Fruit fly (Drosophila melanogaster) whole organism, embryonic: ENCODE results near the gene CG11768.

Experiments used
- Blimp-1 ChIP-seq: fragments of 200-800 bp; sonication (Bioruptor generic); optimal IDR thresholded peaks from 3 replicates; lab custom pipeline; 2018; ENCODE audit warnings: missing biosample characterization, missing genetic modification characterization, mild to moderate bottlenecking, moderate library complexity, missing genetic modification reagents
- CG1024 ChIP-seq: fragments of 200-800 bp; sonication (Bioruptor generic); IDR thresholded peaks from 2 replicates; pipeline ENCODE4 v1.3.6; 2022; ENCODE audit warnings: missing biosample characterization, missing genetic modification characterization
- CG10274 ChIP-seq: fragments of 200-800 bp; sonication (Bioruptor generic); optimal IDR thresholded peaks from 3 replicates; lab custom pipeline; 2017; ENCODE audit warnings: missing biosample characterization, mild to moderate bottlenecking, missing genetic modification characterization
- CG11247 ChIP-seq: fragments of 200-800 bp; sonication (Bioruptor generic); IDR thresholded peaks from 2 replicates; pipeline ENCODE4 v1.3.6; 2022; ENCODE audit warnings: missing biosample characterization, missing genetic modification characterization
- CG11695 ChIP-seq: fragments of 200-800 bp; sonication (Bioruptor generic); IDR thresholded peaks from 3 replicates; pipeline ENCODE4 v1.3.6; 2022; ENCODE audit warnings: missing biosample characterization, missing genetic modification characterization
- CG12219 ChIP-seq: fragments of 200-800 bp; sonication (Bioruptor generic); optimal IDR thresholded peaks from 3 replicates; lab custom pipeline; 2018; ENCODE audit warnings: missing biosample characterization, mild to moderate bottlenecking, missing genetic modification characterization
- CG13123 ChIP-seq: fragments of 200-800 bp; sonication (Bioruptor generic); optimal IDR thresholded peaks from 2 replicates; lab custom pipeline; 2016; ENCODE audit warnings: missing biosample characterization, missing genetic modification characterization
- CG14860 ChIP-seq: fragments of 200-800 bp; sonication (Bioruptor generic); IDR thresholded peaks from 3 replicates; pipeline ENCODE4 v1.3.6; 2022; ENCODE audit warnings: missing biosample characterization, missing genetic modification characterization; ENCODE audit not compliant: partially characterized antibody
- CG1602 ChIP-seq: fragments of 200-800 bp; sonication (Bioruptor generic); optimal IDR thresholded peaks from 3 replicates; lab custom pipeline; 2016; ENCODE audit warnings: missing biosample characterization, missing genetic modification characterization
- CG17912 ChIP-seq: fragments of 200-800 bp; sonication (Bioruptor generic); optimal IDR thresholded peaks from 2 replicates; lab custom pipeline; 2018; ENCODE audit warnings: missing biosample characterization, mild to moderate bottlenecking, missing genetic modification characterization
- CG18599 ChIP-seq: fragments of 200-800 bp; sonication (Bioruptor generic); optimal IDR thresholded peaks from 3 replicates; lab custom pipeline; 2017; ENCODE audit warnings: missing biosample characterization, missing genetic modification characterization, mild to moderate bottlenecking, moderate library complexity, missing genetic modification reagents
- CG3163 ChIP-seq: fragments of 200-800 bp; sonication (Bioruptor generic); optimal IDR thresholded peaks from 3 replicates; lab custom pipeline; 2016; ENCODE audit warnings: missing biosample characterization, missing genetic modification characterization
- CG32532 ChIP-seq: fragments of 200-800 bp; sonication (Bioruptor generic); IDR thresholded peaks from 2 replicates; pipeline ENCODE4 v1.3.6; 2022; ENCODE audit warnings: missing biosample characterization, missing genetic modification characterization
- CG32767 ChIP-seq: fragments of 200-800 bp; sonication (Bioruptor generic); IDR thresholded peaks from 2 replicates; pipeline ENCODE4 v1.3.6; 2022; ENCODE audit warnings: missing biosample characterization, missing genetic modification characterization
- CG4424 ChIP-seq: fragments of 200-800 bp; sonication (Bioruptor generic); optimal IDR thresholded peaks from 3 replicates; lab custom pipeline; 2016; ENCODE audit warnings: missing biosample characterization, missing genetic modification characterization
- CG6683 ChIP-seq: fragments of 200-800 bp; sonication (Bioruptor generic); optimal IDR thresholded peaks from 2 replicates; lab custom pipeline; 2017; ENCODE audit warnings: missing biosample characterization, mild to moderate bottlenecking, missing genetic modification characterization, missing genetic modification reagents
- CG6765 ChIP-seq: fragments of 200-800 bp; sonication (Bioruptor generic); optimal IDR thresholded peaks from 3 replicates; lab custom pipeline; 2017; ENCODE audit warnings: missing biosample characterization, mild to moderate bottlenecking, missing genetic modification characterization
- CG8281 ChIP-seq: fragments of 200-800 bp; sonication (Bioruptor generic); optimal IDR thresholded peaks from 2 replicates; lab custom pipeline; 2018; ENCODE audit warnings: missing biosample characterization, mild to moderate bottlenecking, missing genetic modification characterization, moderate library complexity
- Dad ChIP-seq: fragments of 200-800 bp; sonication (Bioruptor generic); optimal IDR thresholded peaks from 3 replicates; lab custom pipeline; 2016; ENCODE audit warnings: missing biosample characterization, missing genetic modification characterization
- Dll ChIP-seq: fragments of 200-800 bp; sonication (Bioruptor generic); IDR thresholded peaks from 4 replicates; pipeline ENCODE4 v1.3.6; 2022; ENCODE audit warnings: missing biosample characterization, missing genetic modification characterization; ENCODE audit not compliant: partially characterized antibody
- Fer1 ChIP-seq: fragments of 200-800 bp; sonication (Bioruptor generic); optimal IDR thresholded peaks from 2 replicates; lab custom pipeline; 2017; ENCODE audit warnings: missing biosample characterization, mild to moderate bottlenecking, missing genetic modification characterization
- GATAe ChIP-seq: fragments of 200-800 bp; sonication (Bioruptor generic); conservative IDR thresholded peaks from 2 replicates; pipeline ENCODE4 v1.3.6; 2022; ENCODE audit warnings: missing biosample characterization, missing genetic modification characterization
- Gsc ChIP-seq: fragments of 200-800 bp; sonication (Bioruptor generic); IDR thresholded peaks from 2 replicates; pipeline ENCODE4 v1.3.6; 2022; ENCODE audit warnings: missing biosample characterization, missing genetic modification characterization
- Jarid2 ChIP-seq: fragments of 200-800 bp; sonication (Bioruptor generic); optimal IDR thresholded peaks from 3 replicates; lab custom pipeline; 2017; ENCODE audit warnings: mild to moderate bottlenecking, missing biosample characterization, missing genetic modification reagents, missing genetic modification characterization
- MESR4 ChIP-seq: fragments of 200-800 bp; sonication (Bioruptor generic); optimal IDR thresholded peaks from 2 replicates; lab custom pipeline; 2018; ENCODE audit warnings: missing biosample characterization, mild to moderate bottlenecking, missing genetic modification characterization, moderate library complexity
- MTF-1 ChIP-seq: fragments of 200-800 bp; sonication (Bioruptor generic); optimal IDR thresholded peaks from 2 replicates; lab custom pipeline; 2018; ENCODE audit warnings: missing biosample characterization, mild to moderate bottlenecking, missing genetic modification characterization, borderline replicate concordance
- Meics ChIP-seq: fragments of 200-800 bp; sonication (Bioruptor generic); optimal IDR thresholded peaks from 2 replicates; lab custom pipeline; 2017; ENCODE audit warnings: missing biosample characterization, mild to moderate bottlenecking, missing genetic modification characterization
- Neu2 ChIP-seq: fragments of 200-800 bp; sonication (Bioruptor generic); optimal IDR thresholded peaks from 3 replicates; lab custom pipeline; 2016; ENCODE audit warnings: missing biosample characterization, missing genetic modification characterization, borderline replicate concordance
- Ravus ChIP-seq: fragments of 200-800 bp; sonication (Bioruptor generic); IDR thresholded peaks from 2 replicates; pipeline ENCODE4 v1.3.6; 2022; ENCODE audit warnings: missing biosample characterization, missing genetic modification characterization
- Six4 ChIP-seq: fragments of 200-800 bp; sonication (Bioruptor generic); optimal IDR thresholded peaks from 2 replicates; lab custom pipeline; 2016; ENCODE audit warnings: missing biosample characterization, missing genetic modification characterization
- Tbp ChIP-seq: fragments of >200 bp; optimal IDR thresholded peaks from 2 replicates; lab custom pipeline; 2018; ENCODE audit warnings: missing biosample characterization, missing genetic modification characterization
- Vsx1 ChIP-seq: fragments of 200-800 bp; sonication (Bioruptor generic); optimal IDR thresholded peaks from 2 replicates; lab custom pipeline; 2017; ENCODE audit warnings: missing biosample characterization, mild to moderate bottlenecking, missing genetic modification characterization, missing genetic modification reagents
- Xbp1 ChIP-seq: fragments of 200-800 bp; sonication (Bioruptor generic); optimal IDR thresholded peaks from 3 replicates; lab custom pipeline; 2016; ENCODE audit warnings: missing biosample characterization, mild to moderate bottlenecking, missing genetic modification characterization
- abd-A ChIP-seq: fragments of 200-800 bp; sonication (Bioruptor generic); optimal IDR thresholded peaks from 3 replicates; lab custom pipeline; 2019; ENCODE audit warnings: missing biosample characterization, mild to moderate bottlenecking, missing genetic modification characterization, moderate library complexity
- al ChIP-seq: fragments of 200-800 bp; sonication (Bioruptor generic); IDR thresholded peaks from 2 replicates; pipeline ENCODE4 v1.3.6; 2022; ENCODE audit warnings: missing biosample characterization, missing genetic modification characterization
- bigmax ChIP-seq: fragments of 200-800 bp; sonication (Bioruptor generic); optimal IDR thresholded peaks from 2 replicates; lab custom pipeline; 2018; ENCODE audit warnings: missing biosample characterization, mild to moderate bottlenecking, missing genetic modification characterization
- cad ChIP-seq: fragments of >200 bp; optimal IDR thresholded peaks from 2 replicates; lab custom pipeline; 2017; ENCODE audit warnings: missing biosample characterization, missing genetic modification characterization
- dati ChIP-seq: fragments of 200-800 bp; sonication (Bioruptor generic); IDR thresholded peaks from 2 replicates; pipeline ENCODE4 v1.3.6; 2022; ENCODE audit warnings: missing biosample characterization, missing genetic modification characterization
- disco-r ChIP-seq: fragments of 200-800 bp; sonication (Bioruptor generic); optimal IDR thresholded peaks from 2 replicates; lab custom pipeline; 2016; ENCODE audit warnings: missing biosample characterization, missing genetic modification characterization
- eve ChIP-seq, 2 experiments: fragments of >200 bp; optimal IDR thresholded peaks; 2 replicates each; lab custom pipeline; 2017; ENCODE audit warnings: missing biosample characterization in 2 of 2, missing genetic modification characterization in 2 of 2
- eyg ChIP-seq: fragments of 200-800 bp; sonication (Bioruptor generic); optimal IDR thresholded peaks from 3 replicates; lab custom pipeline; 2016; ENCODE audit warnings: missing biosample characterization, missing genetic modification characterization
- fd64A ChIP-seq: fragments of 200-800 bp; sonication (Bioruptor generic); optimal IDR thresholded peaks from 3 replicates; lab custom pipeline; 2018; ENCODE audit warnings: missing biosample characterization, mild to moderate bottlenecking, missing genetic modification characterization
- ind ChIP-seq: fragments of 200-800 bp; sonication (Bioruptor generic); optimal IDR thresholded peaks from 3 replicates; lab custom pipeline; 2016; ENCODE audit warnings: missing biosample characterization, missing genetic modification characterization
- ken ChIP-seq: fragments of 200-800 bp; sonication (Bioruptor generic); IDR thresholded peaks from 3 replicates; pipeline ENCODE4 v1.3.6; 2022; ENCODE audit warnings: missing biosample characterization, missing genetic modification characterization
- knrl ChIP-seq: fragments of 200-800 bp; sonication (Bioruptor generic); IDR thresholded peaks from 3 replicates; pipeline ENCODE4 v1.3.6; 2022; ENCODE audit warnings: missing biosample characterization, missing genetic modification characterization; ENCODE audit not compliant: partially characterized antibody
- rib ChIP-seq: fragments of 200-800 bp; sonication (Bioruptor generic); IDR thresholded peaks from 2 replicates; pipeline ENCODE4 v1.3.6; 2022; ENCODE audit warnings: missing biosample characterization, missing genetic modification characterization
- row ChIP-seq: fragments of 200-800 bp; sonication (Bioruptor generic); IDR thresholded peaks from 3 replicates; pipeline ENCODE4 v1.3.6; 2022; ENCODE audit warnings: missing biosample characterization, missing genetic modification characterization
- vnd ChIP-seq: fragments of 200-800 bp; sonication (Bioruptor generic); IDR thresholded peaks from 3 replicates; pipeline ENCODE4 v1.3.6; 2022; ENCODE audit warnings: missing biosample characterization, missing genetic modification characterization; ENCODE audit not compliant: partially characterized antibody
- zfh2 ChIP-seq: fragments of 200-800 bp; sonication (Bioruptor generic); optimal IDR thresholded peaks from 2 replicates; lab custom pipeline; 2016; ENCODE audit warnings: missing biosample characterization, missing genetic modification characterization

CG11768 gene

dm6 chr3R:8788722-8789400 lies 20.9 kb upstream of the CG11768 start (continued):
- TF ChIP-seq CG18599 (peak; percentile 13), CG8281 (tag; lab: Kevin White, UChicago) (no peak), Six4 (GFP tag; lab: Kevin White, UChicago) (peak; percentile 31), CG6683 (GFP tag; lab: Kevin White, UChicago) (no peak), MTF-1 (no peak), ken (GFP tag; lab: Robert Waterston, UW) (peak; percentile 54; the same call in 2 of the 3 replicates), CG1602 (GFP tag; lab: Kevin White, UChicago) (peak; percentile 43), Vsx1 (GFP tag; lab: Kevin White, UChicago) (peak; percentile 17), Tbp (no peak), CG4424 (GFP tag; lab: Kevin White, UChicago) (peak; percentile 50), CG1024 (GFP tag; lab: Robert Waterston, UW) (peak; percentile 30; the same call in 1 of the 2 replicates), Meics (no peak), knrl (no peak), CG32532 (GFP tag; lab: Robert Waterston, UW) (peak; percentile 55; the same call in 1 of the 2 replicates), CG11247 (GFP tag; lab: Robert Waterston, UW) (peak; percentile 64), al (GFP tag; lab: Robert Waterston, UW) (no peak), eve (GFP tag; optimal IDR thresholded peaks at IDR 0.05; lab: Kevin White, UChicago) (no peak), rib (GFP tag; lab: Robert Waterston, UW) (no peak), CG6765 (GFP tag; lab: Kevin White, UChicago) (no peak), disco-r (GFP tag; lab: Kevin White, UChicago) (no peak), CG10274 (GFP tag; lab: Kevin White, UChicago) (no peak), Dad (GFP tag; lab: Kevin White, UChicago) (no peak), CG32767 (GFP tag; lab: Robert Waterston, UW) (peak; percentile 11; the same call in 1 of the 2 replicates), zfh2 (GFP tag; lab: Kevin White, UChicago) (no peak), CG12219 (GFP tag; lab: Kevin White, UChicago) (peak; percentile 30), fd64A (GFP tag; lab: Kevin White, UChicago) (no peak), cad (no peak), MESR4 (no peak), dati (GFP tag; lab: Robert Waterston, UW) (0 out of 2 replicates have a peak, but pooled peaks have one; percentile 21), Blimp-1 (GFP tag; lab: Kevin White, UChicago) (peak; percentile 53), Neu2 (GFP tag; lab: Kevin White, UChicago) (no peak), CG17912 (GFP tag; lab: Kevin White, UChicago) (no peak), CG13123 (GFP tag; lab: Kevin White, UChicago) (no peak), Fer1 (GFP tag; lab: Kevin White, UChicago) (no peak), ind (GFP tag; lab: Kevin White, UChicago) (peak; percentile 34), Ravus (no peak), Jarid2 (GFP tag; lab: Kevin White, UChicago) (peak; percentile 2), CG3163 (GFP tag; lab: Kevin White, UChicago) (no peak), GATAe (GFP tag; lab: Robert Waterston, UW) (no peak), row (GFP tag; lab: Robert Waterston, UW) (peak; percentile 52), CG14860 (GFP tag; lab: Robert Waterston, UW) (no peak), eyg (no peak), Xbp1 (GFP tag; lab: Kevin White, UChicago) (peak; percentile 61), vnd (GFP tag; lab: Robert Waterston, UW) (no peak), abd-A (peak; percentile 11), CG11695 (GFP tag; lab: Robert Waterston, UW) (peak; percentile 52; the same call in 1 of the 3 replicates), bigmax (GFP tag; lab: Kevin White, UChicago) (no peak), Dll (GFP tag; lab: Robert Waterston, UW) (no peak), Gsc (no peak)
